Fruit fly (Drosophila melanogaster) whole organism, embryonic: ENCODE results near the gene mats.
A peak's percentile ranks its signal among the peaks of the same experiment; 100 is the strongest.

ENCODE experiments used
- CG10565 ChIP-seq: fragments of 200-800 bp; sonication (Bioruptor generic); optimal IDR thresholded peaks from 3 replicates; lab custom pipeline; 2016; ENCODE audit warnings: missing biosample characterization, mild to moderate bottlenecking, missing genetic modification characterization
- CG11085 ChIP-seq: fragments of 200-800 bp; sonication (Bioruptor generic); IDR thresholded peaks from 2 replicates; pipeline ENCODE4 v1.3.6; 2022; ENCODE audit warnings: missing biosample characterization, missing genetic modification characterization
- CG11456 ChIP-seq: fragments of 200-800 bp; sonication (Bioruptor generic); IDR thresholded peaks from 3 replicates; pipeline ENCODE4 v1.3.6; 2022; ENCODE audit warnings: missing biosample characterization, missing genetic modification characterization
- CG12071 ChIP-seq: fragments of 200-800 bp; sonication (Bioruptor generic); optimal IDR thresholded peaks from 3 replicates; lab custom pipeline; 2018; ENCODE audit warnings: missing biosample characterization, mild to moderate bottlenecking, missing genetic modification characterization
- CG1233 ChIP-seq: fragments of 200-800 bp; sonication (Bioruptor generic); optimal IDR thresholded peaks from 4 replicates; lab custom pipeline; 2018; ENCODE audit warnings: missing biosample characterization, mild to moderate bottlenecking, missing genetic modification characterization
- CG13424 ChIP-seq: fragments of 200-800 bp; sonication (Bioruptor generic); optimal IDR thresholded peaks from 2 replicates; lab custom pipeline; 2019; ENCODE audit warnings: missing biosample characterization, mild to moderate bottlenecking, missing genetic modification characterization, moderate library complexity
- CG15073 ChIP-seq: fragments of 200-800 bp; sonication (Bioruptor generic); optimal IDR thresholded peaks from 2 replicates; lab custom pipeline; 2016; ENCODE audit warnings: missing biosample characterization, missing genetic modification characterization
- CG15514 ChIP-seq: fragments of 200-800 bp; sonication (Bioruptor generic); optimal IDR thresholded peaks from 3 replicates; lab custom pipeline; 2017; ENCODE audit warnings: missing biosample characterization, missing genetic modification characterization, mild to moderate bottlenecking, moderate library complexity, missing genetic modification reagents
- CG15696 ChIP-seq: fragments of 200-800 bp; sonication (Bioruptor generic); optimal IDR thresholded peaks from 2 replicates; lab custom pipeline; 2019; ENCODE audit warnings: missing biosample characterization, mild to moderate bottlenecking, missing genetic modification characterization, moderate library complexity
- CG1603 ChIP-seq: fragments of 200-800 bp; sonication (Bioruptor generic); optimal IDR thresholded peaks from 2 replicates; lab custom pipeline; 2019; ENCODE audit warnings: missing biosample characterization, mild to moderate bottlenecking, missing genetic modification characterization, moderate library complexity
- CG18011 ChIP-seq: fragments of 200-800 bp; sonication (Bioruptor generic); optimal IDR thresholded peaks from 2 replicates; lab custom pipeline; 2017; ENCODE audit warnings: missing biosample characterization, missing genetic modification characterization, mild to moderate bottlenecking, moderate library complexity, missing genotype
- CG18599 ChIP-seq: fragments of 200-800 bp; sonication (Bioruptor generic); optimal IDR thresholded peaks from 3 replicates; lab custom pipeline; 2017; ENCODE audit warnings: missing biosample characterization, missing genetic modification characterization, mild to moderate bottlenecking, moderate library complexity, missing genetic modification reagents
- CG18619 ChIP-seq: fragments of 200-800 bp; sonication (Bioruptor generic); optimal IDR thresholded peaks from 3 replicates; lab custom pipeline; 2017; ENCODE audit warnings: missing biosample characterization, mild to moderate bottlenecking, missing genetic modification characterization
- CG2889 ChIP-seq: fragments of 200-800 bp; sonication (Bioruptor generic); IDR thresholded peaks from 3 replicates; pipeline ENCODE4 v1.3.6; 2022; ENCODE audit warnings: missing biosample characterization, missing genetic modification characterization
- CG30020 ChIP-seq: fragments of 200-800 bp; optimal IDR thresholded peaks from 2 replicates; lab custom pipeline; 2019; ENCODE audit warnings: missing biosample characterization, mild to moderate bottlenecking, missing genetic modification characterization, moderate library complexity
- CG32772 ChIP-seq: fragments of 200-800 bp; sonication (Bioruptor generic); IDR thresholded peaks from 2 replicates; pipeline ENCODE4 v1.3.6; 2022; ENCODE audit warnings: missing biosample characterization, missing genetic modification characterization
- CG4360 ChIP-seq: fragments of 200-800 bp; sonication (Bioruptor generic); IDR thresholded peaks from 2 replicates; pipeline ENCODE4 v1.3.6; 2022; ENCODE audit warnings: missing biosample characterization, missing genetic modification characterization
- CG4707 ChIP-seq: fragments of 200-800 bp; sonication (Bioruptor generic); optimal IDR thresholded peaks from 2 replicates; lab custom pipeline; 2018; ENCODE audit warnings: missing biosample characterization, mild to moderate bottlenecking, missing genetic modification characterization, moderate library complexity
- CG4820 ChIP-seq: fragments of 200-800 bp; sonication (Bioruptor generic); optimal IDR thresholded peaks from 3 replicates; lab custom pipeline; 2016; ENCODE audit warnings: missing biosample characterization, missing genetic modification characterization
- CG6854 ChIP-seq: fragments of 200-800 bp; sonication (Bioruptor generic); optimal IDR thresholded peaks from 3 replicates; lab custom pipeline; 2017; ENCODE audit warnings: missing biosample characterization, mild to moderate bottlenecking, missing genetic modification characterization
- CG7786 ChIP-seq: fragments of 200-800 bp; sonication (Bioruptor generic); optimal IDR thresholded peaks from 2 replicates; lab custom pipeline; 2016; ENCODE audit warnings: missing biosample characterization, missing genetic modification characterization
- Dip3 ChIP-seq: fragments of 200-800 bp; sonication (Bioruptor generic); optimal IDR thresholded peaks from 3 replicates; lab custom pipeline; 2016; ENCODE audit warnings: missing biosample characterization, missing genetic modification characterization
- E2f2 ChIP-seq: fragments of 200-800 bp; sonication (Bioruptor generic); IDR thresholded peaks from 2 replicates; pipeline ENCODE4 v1.3.6; 2022; ENCODE audit warnings: missing biosample characterization, missing genetic modification characterization
- Fer1 ChIP-seq: fragments of 200-800 bp; sonication (Bioruptor generic); optimal IDR thresholded peaks from 2 replicates; lab custom pipeline; 2017; ENCODE audit warnings: missing biosample characterization, mild to moderate bottlenecking, missing genetic modification characterization
- Fer2 ChIP-seq: fragments of 200-800 bp; sonication (Bioruptor generic); optimal IDR thresholded peaks from 2 replicates; lab custom pipeline; 2018; ENCODE audit warnings: missing biosample characterization, mild to moderate bottlenecking, missing genetic modification characterization, moderate library complexity
- H15 ChIP-seq: fragments of 200-800 bp; sonication (Bioruptor generic); IDR thresholded peaks from 3 replicates; pipeline ENCODE4 v1.3.6; 2022; ENCODE audit warnings: missing biosample characterization, missing genetic modification characterization
- HLH3B ChIP-seq: fragments of 200-800 bp; sonication (Bioruptor generic); IDR thresholded peaks from 2 replicates; pipeline ENCODE4 v1.3.6; 2022; ENCODE audit warnings: missing biosample characterization, missing genetic modification characterization
- HmgZ ChIP-seq: fragments of 200-800 bp; sonication (Bioruptor generic); optimal IDR thresholded peaks from 2 replicates; lab custom pipeline; 2018; ENCODE audit warnings: missing biosample characterization, mild to moderate bottlenecking, missing genetic modification characterization
- Jarid2 ChIP-seq: fragments of 200-800 bp; sonication (Bioruptor generic); optimal IDR thresholded peaks from 3 replicates; lab custom pipeline; 2017; ENCODE audit warnings: mild to moderate bottlenecking, missing biosample characterization, missing genetic modification reagents, missing genetic modification characterization
- Oli ChIP-seq: fragments of 200-800 bp; sonication (Bioruptor generic); optimal IDR thresholded peaks from 2 replicates; lab custom pipeline; 2018; ENCODE audit warnings: missing biosample characterization, mild to moderate bottlenecking, missing genetic modification characterization, moderate library complexity
- PHDP ChIP-seq: fragments of 200-800 bp; sonication (Bioruptor generic); optimal IDR thresholded peaks from 3 replicates; lab custom pipeline; 2018; ENCODE audit warnings: missing biosample characterization, mild to moderate bottlenecking, missing genetic modification characterization, moderate library complexity
- Side ChIP-seq: fragments of 200-800 bp; sonication (Bioruptor generic); optimal IDR thresholded peaks from 2 replicates; lab custom pipeline; 2016; ENCODE audit warnings: missing biosample characterization, missing genetic modification characterization
- Sry-β ChIP-seq: fragments of 200-800 bp; sonication (Bioruptor generic); optimal IDR thresholded peaks from 2 replicates; lab custom pipeline; 2018; ENCODE audit warnings: missing biosample characterization, mild to moderate bottlenecking, missing genetic modification characterization, moderate library complexity
- Taf1 ChIP-seq: fragments of 200-800 bp; sonication (Bioruptor generic); IDR thresholded peaks from 2 replicates; pipeline ENCODE4 v1.3.6; 2022; ENCODE audit warnings: missing biosample characterization, missing genetic modification characterization
- Xbp1 ChIP-seq: fragments of 200-800 bp; sonication (Bioruptor generic); optimal IDR thresholded peaks from 3 replicates; lab custom pipeline; 2016; ENCODE audit warnings: missing biosample characterization, mild to moderate bottlenecking, missing genetic modification characterization
- ash1 ChIP-seq: fragments of 200-800 bp; sonication (Bioruptor generic); optimal IDR thresholded peaks from 2 replicates; lab custom pipeline; 2018; ENCODE audit warnings: missing biosample characterization, mild to moderate bottlenecking, missing genetic modification characterization
- chm ChIP-seq: fragments of 200-800 bp; sonication (Bioruptor generic); IDR thresholded peaks from 2 replicates; pipeline ENCODE4 v1.3.6; 2022; ENCODE audit warnings: missing biosample characterization, missing genetic modification characterization
- ems ChIP-seq: fragments of 200-800 bp; sonication (Bioruptor generic); optimal IDR thresholded peaks from 3 replicates; lab custom pipeline; 2016; ENCODE audit warnings: missing biosample characterization, missing genetic modification characterization
- gce ChIP-seq: fragments of 200-800 bp; sonication (Bioruptor generic); IDR thresholded peaks from 3 replicates; pipeline ENCODE4 v1.3.6; 2022; ENCODE audit warnings: missing biosample characterization, missing genetic modification characterization
- gsb ChIP-seq: fragments of 200-800 bp; sonication (Bioruptor generic); IDR thresholded peaks from 2 replicates; pipeline ENCODE4 v1.3.6; 2022; ENCODE audit warnings: missing biosample characterization, missing genetic modification characterization
- ham ChIP-seq: fragments of 200-800 bp; sonication (Bioruptor generic); IDR thresholded peaks from 2 replicates; pipeline ENCODE4 v1.3.6; 2022; ENCODE audit warnings: missing biosample characterization, missing genetic modification characterization
- her ChIP-seq: fragments of 200-800 bp; sonication (Bioruptor generic); optimal IDR thresholded peaks from 2 replicates; lab custom pipeline; 2016; ENCODE audit warnings: missing biosample characterization, missing genetic modification characterization
- jing ChIP-seq: fragments of 200-800 bp; sonication (Bioruptor generic); optimal IDR thresholded peaks from 2 replicates; lab custom pipeline; 2018; ENCODE audit warnings: missing biosample characterization, mild to moderate bottlenecking, missing genetic modification characterization
- mld ChIP-seq: fragments of 200-800 bp; sonication (Bioruptor generic); IDR thresholded peaks from 3 replicates; pipeline ENCODE4 v1.3.6; 2022; ENCODE audit warnings: missing biosample characterization, missing genetic modification characterization; ENCODE audit not compliant: partially characterized antibody
- pb ChIP-seq: fragments of 200-800 bp; sonication (Bioruptor generic); optimal IDR thresholded peaks from 3 replicates; lab custom pipeline; 2016; ENCODE audit warnings: missing biosample characterization, missing genetic modification characterization
- peb ChIP-seq: fragments of 200-800 bp; sonication (Bioruptor generic); IDR thresholded peaks from 2 replicates; pipeline ENCODE4 v1.3.6; 2022; ENCODE audit warnings: missing biosample characterization, missing genetic modification characterization
- phol ChIP-seq: fragments of 200-800 bp; sonication (Bioruptor generic); optimal IDR thresholded peaks from 3 replicates; lab custom pipeline; 2018; ENCODE audit warnings: missing biosample characterization, mild to moderate bottlenecking, missing genetic modification characterization, moderate library complexity
- sug ChIP-seq: fragments of 200-800 bp; optimal IDR thresholded peaks from 2 replicates; lab custom pipeline; 2019; ENCODE audit warnings: missing biosample characterization, mild to moderate bottlenecking, missing genetic modification characterization, moderate library complexity
- tin ChIP-seq: fragments of 200-800 bp; sonication (Bioruptor generic); optimal IDR thresholded peaks from 3 replicates; lab custom pipeline; 2016; ENCODE audit warnings: missing biosample characterization, missing genetic modification characterization
- tio ChIP-seq: fragments of 200-800 bp; sonication (Bioruptor generic); optimal IDR thresholded peaks from 2 replicates; lab custom pipeline; 2017; ENCODE audit warnings: missing biosample characterization, missing genetic modification characterization, inconsistent platforms
- vnd ChIP-seq: fragments of 200-800 bp; sonication (Bioruptor generic); IDR thresholded peaks from 3 replicates; pipeline ENCODE4 v1.3.6; 2022; ENCODE audit warnings: missing biosample characterization, missing genetic modification characterization; ENCODE audit not compliant: partially characterized antibody

Gene mats

DNA sequence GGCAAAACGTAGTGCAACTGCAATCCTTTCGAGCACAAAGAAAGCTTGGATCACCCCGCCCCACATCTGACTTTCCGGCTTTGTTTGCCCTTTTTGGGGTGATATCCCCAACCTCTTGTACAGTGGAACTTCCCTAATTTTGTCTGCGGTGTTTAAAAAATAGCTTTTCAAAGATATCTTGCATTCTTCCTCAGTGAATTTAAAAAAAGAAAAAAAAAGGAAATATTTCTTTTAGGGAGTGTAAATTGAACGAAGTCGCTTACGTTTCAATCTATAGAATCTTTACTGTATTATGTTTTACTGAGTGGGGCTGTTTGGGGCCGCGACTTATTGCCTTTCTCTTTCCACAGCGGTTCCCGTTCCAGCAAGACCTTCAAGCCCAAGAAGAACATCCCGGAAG lies 657 bp downstream of the mats start (continued):
- TF ChIP-seq gce (GFP tag; lab: Robert Waterston, UW) (peak; percentile 73; the same call in 2 of the 3 replicates), Side (peak; percentile 5), ems (no peak), ash1 (no peak), Dip3 (GFP tag; lab: Kevin White, UChicago) (peak; percentile 56), HLH3B (GFP tag; lab: Robert Waterston, UW) (peak; percentile 64; the same call in 1 of the 2 replicates), CG1603 (tag; lab: Kevin White, UChicago) (no peak), Taf1 (GFP tag; lab: Robert Waterston, UW) (peak; percentile 60; the same call in 1 of the 2 replicates), HmgZ (no peak), CG1233 (peak; percentile 12), CG11085 (GFP tag; lab: Robert Waterston, UW) (peak; percentile 69), CG18011 (GFP tag; lab: Kevin White, UChicago) (no peak), sug (tag; lab: Kevin White, UChicago) (peak; percentile 26), vnd (GFP tag; lab: Robert Waterston, UW) (no peak), CG30020 (tag; lab: Kevin White, UChicago) (no peak), Fer1 (GFP tag; lab: Kevin White, UChicago) (peak; percentile 63), mld (GFP tag; lab: Robert Waterston, UW) (no peak), tio (GFP tag; lab: Kevin White, UChicago) (no peak), CG32772 (GFP tag; lab: Robert Waterston, UW) (peak; percentile 79), CG13424 (peak; percentile 66), jing (no peak), CG4360 (GFP tag; lab: Robert Waterston, UW) (0 out of 2 replicates have a peak, but pooled peaks have one; percentile 11), CG15514 (GFP tag; lab: Kevin White, UChicago) (peak; percentile 12), Oli (tag; lab: Kevin White, UChicago) (no peak), Sry-β (GFP tag; lab: Kevin White, UChicago) (no peak), E2f2 (peak; percentile 36), CG2889 (GFP tag; lab: Robert Waterston, UW) (peak; percentile 45), chm (0 out of 2 replicates have a peak, but pooled peaks have one; percentile 11), Fer2 (peak; percentile 29), CG18599 (GFP tag; lab: Kevin White, UChicago) (peak; percentile 70), phol (tag; lab: Kevin White, UChicago) (peak; percentile 26), H15 (GFP tag; lab: Robert Waterston, UW) (peak; percentile 72; the same call in 2 of the 3 replicates), her (GFP tag; lab: Kevin White, UChicago) (peak; percentile 21), CG12071 (GFP tag; lab: Kevin White, UChicago) (no peak), CG4707 (GFP tag; lab: Kevin White, UChicago) (no peak), CG7786 (peak; percentile 52), pb (peak; percentile 42), PHDP (tag; lab: Kevin White, UChicago) (peak; percentile 67), gsb (GFP tag; lab: Robert Waterston, UW) (peak; percentile 79), CG6854 (GFP tag; lab: Kevin White, UChicago) (peak; percentile 29), CG15696 (tag; lab: Kevin White, UChicago) (peak; percentile 5), CG10565 (GFP tag; lab: Kevin White, UChicago) (no peak), CG15073 (GFP tag; lab: Kevin White, UChicago) (no peak), CG11456 (GFP tag; lab: Robert Waterston, UW) (peak; percentile 87), Xbp1 (GFP tag; lab: Kevin White, UChicago) (peak; percentile 68), Jarid2 (GFP tag; lab: Kevin White, UChicago) (no peak), ham (GFP tag; lab: Robert Waterston, UW) (no peak), peb (GFP tag; lab: Robert Waterston, UW) (no peak), CG18619 (GFP tag; lab: Kevin White, UChicago) (peak; percentile 30), tin (GFP tag; lab: Kevin White, UChicago) (peak; percentile 59), CG4820 (GFP tag; lab: Kevin White, UChicago) (peak; percentile 26)
